Worm (Caenorhabditis elegans) whole organism, midembryonic: Measurements from ENCODE around the gene rnh-1.0.

ENCODE experiments used
- T22C8.4 ChIP-seq: fragments of 200-800 bp; sonication (Bioruptor generic); IDR thresholded peaks from 2 replicates; pipeline ENCODE4 v1.3.6; 2022; ENCODE audit warnings: missing genetic modification characterization, missing compliant biosample characterization
- med-1 ChIP-seq: sonication (generic microtip); optimal IDR thresholded peaks from 2 replicates; lab custom pipeline; 2017; ENCODE audit warnings: missing genetic modification characterization, mild to moderate bottlenecking, missing compliant biosample characterization, antibody characterized with exemption, missing genetic modification reagents; ENCODE audit not compliant: insufficient read depth
- tab-1 ChIP-seq: fragments of 200-800 bp; sonication (Bioruptor generic); IDR thresholded peaks from 2 replicates; pipeline ENCODE4 v1.3.6; 2022; ENCODE audit warnings: missing genetic modification characterization, missing compliant biosample characterization

DNA sequence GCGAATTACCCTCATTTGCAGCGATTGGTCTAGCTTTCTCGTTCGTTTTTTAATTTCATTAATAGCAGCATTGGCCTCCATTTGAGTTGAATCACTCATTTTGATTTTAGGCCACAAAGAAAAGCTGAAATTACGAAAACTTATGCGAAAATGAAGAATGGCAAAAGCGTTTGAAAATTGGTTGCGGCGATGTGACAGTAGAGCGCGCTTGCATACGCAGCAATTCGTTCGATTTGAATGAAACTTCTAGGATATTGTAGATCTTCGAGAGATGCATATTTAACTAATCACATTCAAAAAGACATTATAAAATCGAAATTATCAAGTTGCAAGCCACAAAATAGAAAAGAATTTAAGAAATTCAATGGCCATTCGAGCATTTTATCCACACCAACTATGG is 35.4 kb upstream of the rnh-1.0 start, which contains the start of gene ulp-2:
- TF ChIP-seq tab-1 (GFP tag; lab: Robert Waterston, UW) = no peak
- no peak for TF ChIP-seq med-1
- no peak for TF ChIP-seq T22C8.4 (GFP tag; lab: Robert Waterston, UW)
